Fruit fly (Drosophila melanogaster) whole organism, wandering third instar larva: ENCODE data around the gene SmydA-2.
A peak's percentile ranks its signal among the peaks of the same experiment; 100 is the strongest.

Experiments
- Abd-B ChIP-seq: fragments of >200 bp; optimal IDR thresholded peaks from 2 replicates; lab custom pipeline; 2017; ENCODE audit warnings: missing biosample characterization, missing genetic modification characterization
- CG9705 ChIP-seq: fragments of 200-800 bp; sonication (Bioruptor generic); optimal IDR thresholded peaks from 2 replicates; lab custom pipeline; 2018; ENCODE audit warnings: missing biosample characterization, mild to moderate bottlenecking, missing genetic modification characterization
- CrebA ChIP-seq: fragments of 200-800 bp; sonication (Bioruptor generic); optimal IDR thresholded peaks from 2 replicates; lab custom pipeline; 2016; ENCODE audit warnings: missing biosample characterization, mild to moderate bottlenecking, missing genetic modification characterization, borderline replicate concordance
- Dfd ChIP-seq: fragments of >200 bp; optimal IDR thresholded peaks from 2 replicates; lab custom pipeline; 2017; ENCODE audit warnings: missing biosample characterization, missing genetic modification characterization
- Dif ChIP-seq: fragments of 200-275, 200-300 bp; sonication (Bioruptor generic); optimal IDR thresholded peaks from 2 replicates; lab custom pipeline; 2018; ENCODE audit warnings: missing biosample characterization, missing genetic modification characterization; ENCODE audit not compliant: partially characterized antibody
- GATAd ChIP-seq: sonication (Bioruptor generic); optimal IDR thresholded peaks from 2 replicates; lab custom pipeline; 2016; ENCODE audit warnings: missing biosample characterization, missing genetic modification characterization
- HLH106 ChIP-seq: fragments of 200-800 bp; optimal IDR thresholded peaks from 3 replicates; lab custom pipeline; 2019; ENCODE audit warnings: missing biosample characterization, mild to moderate bottlenecking, missing genetic modification characterization, moderate library complexity
- Hnf4 ChIP-seq: fragments of 200-800 bp; sonication (Bioruptor generic); optimal IDR thresholded peaks from 2 replicates; lab custom pipeline; 2016; ENCODE audit warnings: missing biosample characterization, mild to moderate bottlenecking, missing genetic modification characterization
- Hr78 ChIP-seq: fragments of >200 bp; optimal IDR thresholded peaks from 2 replicates; lab custom pipeline; 2017; ENCODE audit warnings: missing biosample characterization, missing genetic modification characterization
- Hr83 ChIP-seq: fragments of 200-300 bp; sonication (Bioruptor generic); optimal IDR thresholded peaks from 2 replicates; lab custom pipeline; 2016; ENCODE audit warnings: missing biosample characterization, mild to moderate bottlenecking, missing genetic modification characterization, moderate library complexity; ENCODE audit not compliant: poor library complexity, severe bottlenecking
- Jra ChIP-seq: sonication (Bioruptor generic); optimal IDR thresholded peaks from 2 replicates; lab custom pipeline; 2016; ENCODE audit warnings: missing biosample characterization, missing genetic modification characterization
- Mio ChIP-seq: sonication (Bioruptor generic); optimal IDR thresholded peaks from 2 replicates; lab custom pipeline; 2016; ENCODE audit warnings: missing biosample characterization, missing genetic modification characterization
- Myc ChIP-seq: fragments of >200 bp; optimal IDR thresholded peaks from 2 replicates; lab custom pipeline; 2017
- N ChIP-seq: fragments of >200 bp; optimal IDR thresholded peaks from 2 replicates; lab custom pipeline; 2018; ENCODE audit warnings: missing biosample characterization, missing external identifiers, missing genetic modification characterization
- OdsH ChIP-seq: fragments of 200-800 bp; sonication (Bioruptor generic); optimal IDR thresholded peaks from 2 replicates; lab custom pipeline; 2016; ENCODE audit warnings: missing biosample characterization, mild to moderate bottlenecking, missing genetic modification characterization
- Rel ChIP-seq, 2 experiments: fragments of 200-800 bp; sonication (Bioruptor generic) in 1 of 2; optimal IDR thresholded peaks; 2 replicates in 1 of 2; 3 replicates in 1 of 2; lab custom pipeline; 2016 to 2019; ENCODE audit warnings: mild to moderate bottlenecking in 2 of 2, missing biosample characterization in 2 of 2, missing genetic modification characterization in 2 of 2, moderate library complexity in 1 of 2
- Sp1 ChIP-seq: fragments of 200-800 bp; sonication (Bioruptor generic); optimal IDR thresholded peaks from 3 replicates; lab custom pipeline; 2019; ENCODE audit warnings: missing biosample characterization, mild to moderate bottlenecking, missing genetic modification characterization, moderate library complexity
- Vsx2 ChIP-seq: fragments of 200-300, 225-300 bp; sonication (Bioruptor generic); optimal IDR thresholded peaks from 2 replicates; lab custom pipeline; 2018; ENCODE audit warnings: missing biosample characterization, missing genetic modification characterization; ENCODE audit not compliant: partially characterized antibody
- brk ChIP-seq: fragments of 200-800 bp; sonication (Bioruptor generic); optimal IDR thresholded peaks from 2 replicates; lab custom pipeline; 2016; ENCODE audit warnings: missing biosample characterization, mild to moderate bottlenecking, missing genetic modification characterization
- dl ChIP-seq, 2 experiments: fragments of 175-275, 200-275 bp in 1 of 2; fragments of 200-275 bp in 1 of 2; sonication (Bioruptor generic); optimal IDR thresholded peaks; lab custom pipeline; 2018; ENCODE audit warnings: mild to moderate bottlenecking in 2 of 2, missing biosample characterization in 2 of 2, missing genetic modification characterization in 2 of 2, moderate library complexity in 2 of 2; ENCODE audit not compliant: partially characterized antibody in 2 of 2, insufficient read depth in 1 of 2
- dmrt93B ChIP-seq: fragments of 200-800 bp; sonication (Bioruptor generic); optimal IDR thresholded peaks from 2 replicates; lab custom pipeline; 2018; ENCODE audit warnings: missing biosample characterization, mild to moderate bottlenecking, missing genetic modification characterization
- dsf ChIP-seq: sonication (Bioruptor generic); optimal IDR thresholded peaks from 2 replicates; lab custom pipeline; 2016; ENCODE audit warnings: missing biosample characterization, missing genetic modification characterization, borderline replicate concordance
- ey ChIP-seq: fragments of 200-800 bp; sonication (Bioruptor generic); optimal IDR thresholded peaks from 2 replicates; lab custom pipeline; 2016; ENCODE audit warnings: missing biosample characterization, missing genetic modification characterization
- foxo ChIP-seq, 2 experiments: fragments of 200-800 bp; sonication (Bioruptor generic); optimal IDR thresholded peaks; 2 replicates in 1 of 2; 3 replicates in 1 of 2; lab custom pipeline; 2016 to 2017; ENCODE audit warnings: missing biosample characterization in 2 of 2, missing genetic modification characterization in 2 of 2
- fru ChIP-seq: fragments of 200-800 bp; sonication (Bioruptor generic); optimal IDR thresholded peaks from 3 replicates; lab custom pipeline; 2016; ENCODE audit warnings: missing biosample characterization, mild to moderate bottlenecking, missing genetic modification characterization
- h ChIP-seq: fragments of 200-800 bp; sonication (Bioruptor generic); optimal IDR thresholded peaks from 3 replicates; lab custom pipeline; 2016; ENCODE audit warnings: missing biosample characterization, mild to moderate bottlenecking, missing genetic modification characterization
- jim ChIP-seq: fragments of 175-275, 200-325 bp; sonication (Bioruptor generic); optimal IDR thresholded peaks from 2 replicates; lab custom pipeline; 2016; ENCODE audit warnings: missing biosample characterization, mild to moderate bottlenecking, missing genetic modification characterization
- lola ChIP-seq: fragments of >200 bp; optimal IDR thresholded peaks from 2 replicates; lab custom pipeline; 2017; ENCODE audit warnings: missing biosample characterization, missing genetic modification characterization
- pan ChIP-seq: fragments of >200 bp; optimal IDR thresholded peaks from 2 replicates; lab custom pipeline; 2017
- sage ChIP-seq: fragments of 200-800 bp; sonication (Bioruptor generic); optimal IDR thresholded peaks from 2 replicates; lab custom pipeline; 2016; ENCODE audit warnings: missing biosample characterization, mild to moderate bottlenecking, missing genetic modification characterization
- sv ChIP-seq: fragments of 200-800 bp; sonication (Bioruptor generic); optimal IDR thresholded peaks from 3 replicates; lab custom pipeline; 2016; ENCODE audit warnings: missing biosample characterization, missing genetic modification characterization
- tai ChIP-seq: sonication (Bioruptor generic); optimal IDR thresholded peaks from 2 replicates; lab custom pipeline; 2016; ENCODE audit warnings: missing biosample characterization, missing genetic modification characterization
- usp ChIP-seq: fragments of >200 bp; optimal IDR thresholded peaks from 2 replicates; lab custom pipeline; 2017; ENCODE audit warnings: missing biosample characterization, missing genetic modification characterization
- woc ChIP-seq: sonication (Bioruptor generic); optimal IDR thresholded peaks from 2 replicates; lab custom pipeline; 2016; ENCODE audit warnings: missing biosample characterization, mild to moderate bottlenecking, missing genetic modification characterization

The SmydA-2 gene

dm6 chr3L:18993578-18994255, 9.3 kb downstream of the SmydA-2 start:
- TF ChIP-seq Hnf4 (GFP tag; lab: Kevin White, UChicago) (no peak), Mio (GFP tag; lab: Kevin White, UChicago) (no peak), Myc (peak; percentile 49), tai (no peak), pan (lab: Kevin White, UChicago) (no peak)

- no peak for TF ChIP-seq GATAd (GFP tag; lab: Kevin White, UChicago)
- TF ChIP-seq Myc = peak; percentile 63
- TF ChIP-seq N = no peak
- TF ChIP-seq, all 38 proteins: peak for 1
These were observed 10.2 kb downstream of the SmydA-2 start for dm6 chr3L:18992820-18993219.

dm6 chr3L:18989611-18990010, 13.4 kb downstream of the SmydA-2 start, which contains the start of gene CG34256:
Gene CG34256 (minus strand): TSS chr3L:18989815.
- no peak for TF ChIP-seq foxo (GFP tag; optimal IDR thresholded peaks at IDR 0.05; lab: Kevin White, UChicago)
- TF ChIP-seq pan (lab: Kevin White, UChicago) = no peak
- TF ChIP-seq dl (GFP tag; optimal IDR thresholded peaks at IDR 0.05; lab: Kevin White, UChicago; ENCODE audit: insufficient read depth in 1 of 2, partially characterized antibody in 2 of 2) = no peak
- TF ChIP-seq Dif = no peak
- no peak for TF ChIP-seq Hr83 (GFP tag; lab: Kevin White, UChicago)
- no peak for TF ChIP-seq dmrt93B (GFP tag; lab: Kevin White, UChicago)
- TF ChIP-seq lola (GFP tag; lab: Kevin White, UChicago) = no peak
- TF ChIP-seq h (GFP tag; lab: Kevin White, UChicago) = no peak
- TF ChIP-seq sage (GFP tag; lab: Kevin White, UChicago) = no peak
- TF ChIP-seq dsf (GFP tag; lab: Kevin White, UChicago) = no peak
- no peak for TF ChIP-seq CG9705 (GFP tag; lab: Kevin White, UChicago)
- TF ChIP-seq Sp1 (GFP tag; lab: Kevin White, UChicago) = no peak
- no peak for TF ChIP-seq GATAd (GFP tag; lab: Kevin White, UChicago)
- no peak for TF ChIP-seq Hr78 (GFP tag; lab: Kevin White, UChicago)

dm6 chr3L:18988055-18988819, 14.8 kb downstream of the SmydA-2 start, which contains the start of gene CG11619:
Gene CG11619 (minus strand): TSS chr3L:18988323.
- peak; percentile 16 for TF ChIP-seq ey (GFP tag; lab: Kevin White, UChicago)
- TF ChIP-seq Jra (GFP tag; lab: Kevin White, UChicago) = no peak
- TF ChIP-seq Myc = no peak
- no peak for TF ChIP-seq Rel (GFP tag; optimal IDR thresholded peaks at IDR 0.05; lab: Kevin White, UChicago)
- peak; percentile 48 for TF ChIP-seq Rel (tag; optimal IDR thresholded peaks at IDR 0.05; lab: Kevin White, UChicago)
- peak; percentile 1 for TF ChIP-seq fru
- peak; percentile 29 for TF ChIP-seq woc (GFP tag; lab: Kevin White, UChicago)

dm6 chr3L:18984661-18985060, 18.4 kb downstream of the SmydA-2 start, which contains the start of gene CG14075:
Gene CG14075 (plus strand): TSS chr3L:18984961.
- no peak for TF ChIP-seq CrebA (GFP tag; lab: Kevin White, UChicago)
- TF ChIP-seq Mio (GFP tag; lab: Kevin White, UChicago) = no peak
- no peak for TF ChIP-seq dsf (GFP tag; lab: Kevin White, UChicago)
- TF ChIP-seq brk (GFP tag; lab: Kevin White, UChicago) = no peak

dm6 chr3L:18976720-18977119, 26.3 kb downstream of the SmydA-2 start:
- peak; percentile 16 for TF ChIP-seq OdsH
- TF ChIP-seq dsf (GFP tag; lab: Kevin White, UChicago) = no peak
- TF ChIP-seq fru = peak; percentile 18
- TF ChIP-seq brk (GFP tag; lab: Kevin White, UChicago) = no peak
- TF ChIP-seq h (GFP tag; lab: Kevin White, UChicago) = peak; percentile 4
- TF ChIP-seq jim (GFP tag; lab: Kevin White, UChicago) = no peak
- no peak for TF ChIP-seq Dfd
- TF ChIP-seq ey (GFP tag; lab: Kevin White, UChicago) = peak; percentile 15
- no peak for TF ChIP-seq sv (GFP tag; lab: Kevin White, UChicago)
- no peak for TF ChIP-seq GATAd (GFP tag; lab: Kevin White, UChicago)
- TF ChIP-seq sage (GFP tag; lab: Kevin White, UChicago) = no peak
- TF ChIP-seq Sp1 (GFP tag; lab: Kevin White, UChicago) = peak; percentile 12
- TF ChIP-seq Vsx2 = no peak
- no peak for TF ChIP-seq usp (GFP tag; lab: Kevin White, UChicago)
- no peak for TF ChIP-seq Hnf4 (GFP tag; lab: Kevin White, UChicago)
- no peak for TF ChIP-seq Dif
- TF ChIP-seq foxo (GFP tag; optimal IDR thresholded peaks at IDR 0.05; lab: Kevin White, UChicago) = peak in 1 of 2 experiments; percentile 26
- no peak for TF ChIP-seq Jra (GFP tag; lab: Kevin White, UChicago)
- no peak for TF ChIP-seq pan (lab: Kevin White, UChicago)
- TF ChIP-seq Abd-B (GFP tag; lab: Kevin White, UChicago) = no peak
- TF ChIP-seq Myc = no peak
- no peak for TF ChIP-seq Hr83 (GFP tag; lab: Kevin White, UChicago)
- no peak for TF ChIP-seq HLH106 (tag; lab: Kevin White, UChicago)
- TF ChIP-seq tai = no peak
- no peak for TF ChIP-seq Hr78 (GFP tag; lab: Kevin White, UChicago)
